Fruit fly (Drosophila melanogaster) whole organism, pupa: ENCODE results near the gene sNPF.

Source experiments
- CG8159 ChIP-seq: fragments of 200-800 bp; sonication (Bioruptor generic); optimal IDR thresholded peaks from 3 replicates; lab custom pipeline; 2018; ENCODE audit warnings: missing biosample characterization, mild to moderate bottlenecking, missing genetic modification characterization, moderate library complexity
- CG9948 ChIP-seq: fragments of 200-800 bp; sonication (Bioruptor generic); optimal IDR thresholded peaks from 2 replicates; lab custom pipeline; 2018; ENCODE audit warnings: missing biosample characterization, mild to moderate bottlenecking, missing genetic modification characterization, moderate library complexity
- D1 ChIP-seq: fragments of 200-800 bp; sonication (Bioruptor generic); optimal IDR thresholded peaks from 2 replicates; lab custom pipeline; 2018; ENCODE audit warnings: missing biosample characterization, mild to moderate bottlenecking, missing genetic modification characterization, moderate library complexity
- Pif1A ChIP-seq: fragments of 200-800 bp; sonication (Bioruptor generic); optimal IDR thresholded peaks from 3 replicates; lab custom pipeline; 2016; ENCODE audit warnings: missing biosample characterization, missing genetic modification characterization
- fd96Ca ChIP-seq: fragments of 200-800 bp; sonication (Bioruptor generic); IDR thresholded peaks from 3 replicates; pipeline ENCODE4 v1.3.6; 2022; ENCODE audit warnings: missing biosample characterization, missing genetic modification characterization
- gl ChIP-seq: fragments of 200-800 bp; sonication (Bioruptor generic); optimal IDR thresholded peaks from 2 replicates; lab custom pipeline; 2018; ENCODE audit warnings: missing biosample characterization, mild to moderate bottlenecking, missing genetic modification characterization

DNA sequence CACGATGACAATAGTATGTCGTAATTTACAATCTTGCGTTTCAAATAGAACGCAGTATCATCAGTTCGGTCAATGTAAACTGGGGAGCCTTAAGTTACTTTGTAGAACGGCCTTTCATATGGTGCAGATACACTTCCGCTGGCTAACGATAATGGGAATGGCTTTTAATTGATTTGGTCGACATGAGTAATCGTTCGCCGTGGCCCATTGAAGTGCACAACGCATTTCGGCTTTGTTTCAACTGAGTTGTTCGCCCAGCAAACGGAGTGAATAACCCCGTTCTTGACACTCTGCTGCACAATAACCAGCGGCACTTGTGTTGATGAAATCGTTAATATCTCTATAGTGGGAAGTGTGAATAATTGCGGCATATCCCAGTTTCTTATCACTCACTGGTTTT lies 40.2 kb downstream of the sNPF start:
- TF ChIP-seq D1 (tag; lab: Kevin White, UChicago) (no peak), gl (tag; lab: Kevin White, UChicago) (no peak), CG8159 (tag; lab: Kevin White, UChicago) (no peak), Pif1A (GFP tag; lab: Kevin White, UChicago) (no peak), CG9948 (tag; lab: Kevin White, UChicago) (no peak), fd96Ca (GFP tag; lab: Robert Waterston, UW) (no peak)
